Fruit fly (Drosophila melanogaster): ENCODE measurements around the gene lectin-37Db.

- TF ChIP-seq ttk (optimal IDR thresholded peaks at IDR 0.05) (no peak), h (optimal IDR thresholded peaks at IDR 0.05) (no peak), psq (optimal IDR thresholded peaks at IDR 0.05) (no peak), Myc (optimal IDR thresholded peaks at IDR 0.05) (no peak)
These were observed 13.1 kb upstream of the lectin-37Db start for dm6 chr2L:19405685-19406357.

All from Kc167 (cell line).